Fruit fly (Drosophila melanogaster) whole organism, embryonic: ENCODE results near the gene Prx2.

Source experiments
- Abd-B ChIP-seq: fragments of 200-800 bp; sonication (Bioruptor generic); optimal IDR thresholded peaks from 2 replicates; lab custom pipeline; 2018; ENCODE audit warnings: missing biosample characterization, mild to moderate bottlenecking, missing genetic modification characterization, moderate library complexity
- Atf-2 ChIP-seq: fragments of 200-800 bp; sonication (Bioruptor generic); optimal IDR thresholded peaks from 2 replicates; lab custom pipeline; 2016; ENCODE audit warnings: missing biosample characterization, missing genetic modification characterization
- B-H2 ChIP-seq: fragments of 200-800 bp; sonication (Bioruptor generic); optimal IDR thresholded peaks from 2 replicates; lab custom pipeline; 2018; ENCODE audit warnings: missing biosample characterization, mild to moderate bottlenecking, missing genetic modification characterization
- CG10209 ChIP-seq: fragments of 200-800 bp; sonication (Bioruptor generic); optimal IDR thresholded peaks from 3 replicates; lab custom pipeline; 2017; ENCODE audit warnings: missing biosample characterization, mild to moderate bottlenecking, missing genetic modification characterization, missing genetic modification reagents
- CG10267 ChIP-seq: fragments of 200-800 bp; sonication (Bioruptor generic); optimal IDR thresholded peaks from 2 replicates; lab custom pipeline; 2018; ENCODE audit warnings: missing biosample characterization, mild to moderate bottlenecking, missing genetic modification characterization, moderate library complexity
- CG13296 ChIP-seq: fragments of 200-800 bp; sonication (Bioruptor generic); optimal IDR thresholded peaks from 3 replicates; lab custom pipeline; 2018; ENCODE audit warnings: missing biosample characterization, mild to moderate bottlenecking, missing genetic modification characterization
- CG13424 ChIP-seq: fragments of 200-800 bp; sonication (Bioruptor generic); optimal IDR thresholded peaks from 2 replicates; lab custom pipeline; 2019; ENCODE audit warnings: missing biosample characterization, mild to moderate bottlenecking, missing genetic modification characterization, moderate library complexity
- CG14860 ChIP-seq: fragments of 200-800 bp; sonication (Bioruptor generic); IDR thresholded peaks from 3 replicates; pipeline ENCODE4 v1.3.6; 2022; ENCODE audit warnings: missing biosample characterization, missing genetic modification characterization; ENCODE audit not compliant: partially characterized antibody
- CG18619 ChIP-seq: fragments of 200-800 bp; sonication (Bioruptor generic); optimal IDR thresholded peaks from 3 replicates; lab custom pipeline; 2017; ENCODE audit warnings: missing biosample characterization, mild to moderate bottlenecking, missing genetic modification characterization
- CG2129 ChIP-seq: fragments of 200-800 bp; sonication (Bioruptor generic); IDR thresholded peaks from 2 replicates; pipeline ENCODE4 v1.3.6; 2022; ENCODE audit warnings: missing biosample characterization, missing genetic modification characterization; ENCODE audit not compliant: partially characterized antibody
- CG34422 ChIP-seq: fragments of 200-800 bp; sonication (Bioruptor generic); IDR thresholded peaks from 3 replicates; pipeline ENCODE4 v1.3.6; 2022; ENCODE audit warnings: missing biosample characterization, missing genetic modification characterization
- CG3995 ChIP-seq: fragments of 200-800 bp; sonication (Bioruptor generic); optimal IDR thresholded peaks from 3 replicates; lab custom pipeline; 2016; ENCODE audit warnings: missing biosample characterization, missing genetic modification characterization
- CG6254 ChIP-seq: fragments of 200-800 bp; sonication (Bioruptor generic); optimal IDR thresholded peaks from 3 replicates; lab custom pipeline; 2017; ENCODE audit warnings: mild to moderate bottlenecking, missing biosample characterization, missing genetic modification reagents, missing genetic modification characterization
- CG6765 ChIP-seq: fragments of 200-800 bp; sonication (Bioruptor generic); optimal IDR thresholded peaks from 3 replicates; lab custom pipeline; 2017; ENCODE audit warnings: missing biosample characterization, mild to moderate bottlenecking, missing genetic modification characterization
- CG7987 ChIP-seq: fragments of 200-800 bp; sonication (Bioruptor generic); optimal IDR thresholded peaks from 2 replicates; lab custom pipeline; 2018; ENCODE audit warnings: missing biosample characterization, mild to moderate bottlenecking, missing genetic modification characterization, moderate library complexity
- CG8290 ChIP-seq, 3 experiments: fragments of 200-800 bp; sonication (Bioruptor generic); optimal IDR thresholded peaks; 2 replicates each; lab custom pipeline; 2016 to 2019; ENCODE audit warnings: missing biosample characterization in 3 of 3, missing genetic modification characterization in 3 of 3, mild to moderate bottlenecking in 2 of 3, moderate library complexity in 1 of 3
- CG8359 ChIP-seq: fragments of 200-800 bp; sonication (Bioruptor generic); optimal IDR thresholded peaks from 2 replicates; lab custom pipeline; 2017; ENCODE audit warnings: missing biosample characterization, mild to moderate bottlenecking, missing genetic modification characterization, borderline replicate concordance
- CG9727 ChIP-seq: fragments of 200-800 bp; sonication (Bioruptor generic); optimal IDR thresholded peaks from 3 replicates; lab custom pipeline; 2017; ENCODE audit warnings: missing biosample characterization, mild to moderate bottlenecking, missing genetic modification characterization
- CG9797 ChIP-seq: fragments of 200-800 bp; sonication (Bioruptor generic); optimal IDR thresholded peaks from 3 replicates; lab custom pipeline; 2018; ENCODE audit warnings: missing biosample characterization, mild to moderate bottlenecking, missing genetic modification characterization
- CHES-1-like ChIP-seq: fragments of 200-800 bp; sonication (Bioruptor generic); optimal IDR thresholded peaks from 2 replicates; lab custom pipeline; 2016; ENCODE audit warnings: missing biosample characterization, missing genetic modification characterization
- D19A ChIP-seq: fragments of 200-800 bp; optimal IDR thresholded peaks from 3 replicates; lab custom pipeline; 2019; ENCODE audit warnings: missing biosample characterization, mild to moderate bottlenecking, missing genetic modification characterization, moderate library complexity
- Elba2 ChIP-seq: fragments of 200-800 bp; sonication (Bioruptor generic); optimal IDR thresholded peaks from 3 replicates; lab custom pipeline; 2016; ENCODE audit warnings: missing biosample characterization, missing genetic modification characterization
- Fer3 ChIP-seq: fragments of 200-800 bp; sonication (Bioruptor generic); optimal IDR thresholded peaks from 2 replicates; lab custom pipeline; 2018; ENCODE audit warnings: missing biosample characterization, mild to moderate bottlenecking, missing genetic modification characterization, moderate library complexity
- HHEX ChIP-seq: fragments of 200-800 bp; sonication (Bioruptor generic); optimal IDR thresholded peaks from 3 replicates; lab custom pipeline; 2017; ENCODE audit warnings: missing biosample characterization, mild to moderate bottlenecking, missing genetic modification characterization, missing genetic modification reagents
- HLH54F ChIP-seq: fragments of 200-800 bp; sonication (Bioruptor generic); optimal IDR thresholded peaks from 3 replicates; lab custom pipeline; 2016; ENCODE audit warnings: missing biosample characterization, missing genetic modification characterization
- NK7.1 ChIP-seq: fragments of 200-800 bp; sonication (Bioruptor generic); optimal IDR thresholded peaks from 3 replicates; lab custom pipeline; 2016; ENCODE audit warnings: missing biosample characterization, missing genetic modification characterization
- NfI ChIP-seq: fragments of 200-800 bp; sonication (Bioruptor generic); optimal IDR thresholded peaks from 3 replicates; lab custom pipeline; 2018; ENCODE audit warnings: missing biosample characterization, mild to moderate bottlenecking, missing genetic modification characterization, moderate library complexity
- Rx ChIP-seq: fragments of 200-800 bp; sonication (Bioruptor generic); IDR thresholded peaks from 2 replicates; pipeline ENCODE4 v1.3.6; 2022; ENCODE audit warnings: missing biosample characterization, missing genetic modification characterization
- Scr ChIP-seq: fragments of 200-800 bp; sonication (Bioruptor generic); IDR thresholded peaks from 2 replicates; pipeline ENCODE4 v1.3.6; 2022; ENCODE audit warnings: missing biosample characterization, missing genetic modification characterization; ENCODE audit not compliant: partially characterized antibody
- Sox102F ChIP-seq: fragments of 200-800 bp; sonication (Bioruptor generic); optimal IDR thresholded peaks from 2 replicates; lab custom pipeline; 2018; ENCODE audit warnings: missing biosample characterization, mild to moderate bottlenecking, missing genetic modification characterization, moderate library complexity
- Sry-β ChIP-seq: fragments of 200-800 bp; sonication (Bioruptor generic); optimal IDR thresholded peaks from 2 replicates; lab custom pipeline; 2018; ENCODE audit warnings: missing biosample characterization, mild to moderate bottlenecking, missing genetic modification characterization, moderate library complexity
- ash1 ChIP-seq: fragments of 200-800 bp; sonication (Bioruptor generic); optimal IDR thresholded peaks from 2 replicates; lab custom pipeline; 2018; ENCODE audit warnings: missing biosample characterization, mild to moderate bottlenecking, missing genetic modification characterization
- btn ChIP-seq: fragments of 200-800 bp; sonication (Bioruptor generic); optimal IDR thresholded peaks from 2 replicates; lab custom pipeline; 2016; ENCODE audit warnings: missing biosample characterization, missing genetic modification characterization
- crp ChIP-seq, 2 experiments: fragments of 200-800 bp; sonication (Bioruptor generic); optimal IDR thresholded peaks; 2 replicates in 1 of 2; 3 replicates in 1 of 2; lab custom pipeline; 2017; ENCODE audit warnings: missing biosample characterization in 2 of 2, missing genetic modification characterization in 2 of 2, mild to moderate bottlenecking in 1 of 2, moderate library complexity in 1 of 2
- dmrt11E ChIP-seq: fragments of 200-800 bp; sonication (Bioruptor generic); optimal IDR thresholded peaks from 3 replicates; lab custom pipeline; 2018; ENCODE audit warnings: missing biosample characterization, mild to moderate bottlenecking, missing genetic modification characterization, moderate library complexity
- grn ChIP-seq: fragments of 200-800 bp; sonication (Bioruptor generic); optimal IDR thresholded peaks from 3 replicates; lab custom pipeline; 2017; ENCODE audit warnings: missing biosample characterization, missing genetic modification characterization
- gt ChIP-seq: fragments of 200-800 bp; sonication (Bioruptor generic); IDR thresholded peaks from 2 replicates; pipeline ENCODE4 v1.3.6; 2022; ENCODE audit warnings: missing biosample characterization, missing genetic modification characterization
- nerfin-1 ChIP-seq: fragments of 200-800 bp; sonication (Bioruptor generic); optimal IDR thresholded peaks from 3 replicates; lab custom pipeline; 2019; ENCODE audit warnings: missing biosample characterization, mild to moderate bottlenecking, missing genetic modification characterization, moderate library complexity
- nerfin-2 ChIP-seq: fragments of 200-800 bp; sonication (Bioruptor generic); IDR thresholded peaks from 2 replicates; pipeline ENCODE4 v1.3.6; 2022; ENCODE audit warnings: missing biosample characterization, missing genetic modification characterization; ENCODE audit not compliant: partially characterized antibody
- nom ChIP-seq: fragments of 200-800 bp; sonication (Bioruptor generic); optimal IDR thresholded peaks from 2 replicates; lab custom pipeline; 2017; ENCODE audit warnings: missing biosample characterization, missing genetic modification characterization, mild to moderate bottlenecking, moderate library complexity, missing genetic modification reagents
- oc ChIP-seq: fragments of 200-800 bp; sonication (Bioruptor generic); optimal IDR thresholded peaks from 2 replicates; lab custom pipeline; 2018; ENCODE audit warnings: missing biosample characterization, mild to moderate bottlenecking, missing genetic modification characterization, moderate library complexity
- pho ChIP-seq: fragments of 200-800 bp; sonication (Bioruptor generic); optimal IDR thresholded peaks from 2 replicates; lab custom pipeline; 2016; ENCODE audit warnings: missing biosample characterization, missing genetic modification characterization
- pita ChIP-seq: fragments of 200-800 bp; sonication (Bioruptor generic); optimal IDR thresholded peaks from 2 replicates; lab custom pipeline; 2017; ENCODE audit warnings: missing biosample characterization, mild to moderate bottlenecking, missing genetic modification characterization
- ranshi ChIP-seq: fragments of 200-800 bp; sonication (Bioruptor generic); IDR thresholded peaks from 2 replicates; pipeline ENCODE4 v1.3.6; 2022; ENCODE audit warnings: missing biosample characterization, missing genetic modification characterization
- schlank ChIP-seq: fragments of 200-800 bp; sonication (Bioruptor generic); optimal IDR thresholded peaks from 2 replicates; lab custom pipeline; 2018; ENCODE audit warnings: missing biosample characterization, mild to moderate bottlenecking, missing genetic modification characterization

Gene Prx2

dm6 chrX:13334434-13335146 is 5.0 kb downstream of the Prx2 start (continued):
- TF ChIP-seq dmrt11E: no peak
- TF ChIP-seq CG10209 (GFP tag; lab: Kevin White, UChicago): peak; percentile 21
- no peak for TF ChIP-seq CG8359
- peak; percentile 54 for TF ChIP-seq HLH54F (GFP tag; lab: Kevin White, UChicago)
- TF ChIP-seq pho (GFP tag; lab: Kevin White, UChicago): peak; percentile 53
- TF ChIP-seq grn: peak; percentile 85
- TF ChIP-seq HHEX (GFP tag; lab: Kevin White, UChicago): peak; percentile 3
- no peak for TF ChIP-seq CG13296 (GFP tag; lab: Kevin White, UChicago)
- TF ChIP-seq btn: no peak
- no peak for TF ChIP-seq Elba2 (GFP tag; lab: Kevin White, UChicago)
- TF ChIP-seq, all 482 proteins: peak for 143

- TF ChIP-seq B-H2 (peak; percentile 84), CG9727 (GFP tag; lab: Kevin White, UChicago) (peak; percentile 81), NfI (GFP tag; lab: Kevin White, UChicago) (peak; percentile 89), Fer3 (tag; lab: Kevin White, UChicago) (peak; percentile 69), gt (peak; percentile 49; the same call in 1 of the 2 replicates), schlank (tag; lab: Kevin White, UChicago) (peak; percentile 74), Sry-β (peak; percentile 11), nerfin-2 (GFP tag; lab: Robert Waterston, UW) (peak; percentile 32; the same call in 1 of the 2 replicates), CG8290 (GFP tag; optimal IDR thresholded peaks at IDR 0.05; lab: Kevin White, UChicago) (peak; percentile 46), CG8290 (tag; optimal IDR thresholded peaks at IDR 0.05; lab: Kevin White, UChicago) (peak in 1 of 2 experiments; percentile 90), Rx (peak; percentile 78), CHES-1-like (GFP tag; lab: Kevin White, UChicago) (peak; percentile 85), CG10267 (tag; lab: Kevin White, UChicago) (peak; percentile 46), nerfin-1 (tag; lab: Kevin White, UChicago) (peak; percentile 35), ranshi (GFP tag; lab: Robert Waterston, UW) (peak; percentile 81), oc (tag; lab: Kevin White, UChicago) (peak; percentile 12), crp (GFP tag; optimal IDR thresholded peaks at IDR 0.05; lab: Kevin White, UChicago) (peak in 1 of 2 experiments; percentile 42), CG9797 (peak; percentile 60), CG13424 (tag; lab: Kevin White, UChicago) (peak; percentile 37), ash1 (GFP tag; lab: Kevin White, UChicago) (peak; percentile 47), Abd-B (GFP tag; lab: Kevin White, UChicago) (peak; percentile 37), CG3995 (peak; percentile 68), CG34422 (peak; percentile 78; the same call in 2 of the 3 replicates), CG2129 (GFP tag; lab: Robert Waterston, UW) (0 out of 2 replicates have a peak, but pooled peaks have one; percentile 18), CG14860 (GFP tag; lab: Robert Waterston, UW) (peak; percentile 37; the same call in 2 of the 3 replicates), Atf-2 (GFP tag; lab: Kevin White, UChicago) (peak; percentile 62), D19A (tag; lab: Kevin White, UChicago) (peak; percentile 16), HHEX (GFP tag; lab: Kevin White, UChicago) (peak; percentile 87), nom (GFP tag; lab: Kevin White, UChicago) (peak; percentile 86), CG6765 (peak; percentile 86), CG18619 (GFP tag; lab: Kevin White, UChicago) (peak; percentile 85), Sox102F (GFP tag; lab: Kevin White, UChicago) (no peak), pita (GFP tag; lab: Kevin White, UChicago) (peak; percentile 54), CG7987 (GFP tag; lab: Kevin White, UChicago) (peak; percentile 89), NK7.1 (GFP tag; lab: Kevin White, UChicago) (peak; percentile 60), Scr (GFP tag; lab: Robert Waterston, UW) (peak; percentile 29), CG6254 (GFP tag; lab: Kevin White, UChicago) (peak; percentile 47)
Measured at dm6 chrX:13337454-13337853, 7.8 kb downstream of the Prx2 start, which contains the start of gene RpS15Aa. Gene RpS15Aa, minus strand, starts transcription at chrX:13337705.
